Worm (Caenorhabditis elegans) whole organism, L4 larva: Measurements from ENCODE around the gene dpm-1.

ENCODE experiments used
- Y5F2A.4 ChIP-seq: fragments of 200-800 bp; sonication (Bioruptor generic); optimal IDR thresholded peaks from 2 replicates; lab custom pipeline; 2018; ENCODE audit warnings: mild to moderate bottlenecking, missing genetic modification characterization, missing compliant biosample characterization
- ceh-32 ChIP-seq: sonication (generic microtip); optimal IDR thresholded peaks from 2 replicates; lab custom pipeline; 2016; ENCODE audit warnings: mild to moderate bottlenecking, missing genetic modification characterization, missing compliant biosample characterization; ENCODE audit not compliant: poor library complexity
- egl-27 ChIP-seq: sonication (generic microtip); optimal IDR thresholded peaks from 3 replicates; lab custom pipeline; 2017; ENCODE audit warnings: missing biosample characterization, missing genetic modification reagents, missing genetic modification characterization
- lin-39 ChIP-seq: fragments of 150-350 bp; optimal IDR thresholded peaks from 2 replicates; lab custom pipeline; 2014; ENCODE audit warnings: missing biosample characterization, missing genetic modification reagents, missing genetic modification characterization
- nhr-11 ChIP-seq: fragments of 150-350 bp; optimal IDR thresholded peaks from 2 replicates; lab custom pipeline; 2014; ENCODE audit warnings: missing biosample characterization, missing genetic modification characterization
- pqm-1 ChIP-seq: sonication (generic microtip); optimal IDR thresholded peaks from 2 replicates; lab custom pipeline; 2017; ENCODE audit warnings: missing biosample characterization, missing genetic modification characterization
- zag-1 ChIP-seq: fragments of 150-350 bp; optimal IDR thresholded peaks from 2 replicates; lab custom pipeline; 2014; ENCODE audit warnings: missing biosample characterization, missing genetic modification characterization

DNA sequence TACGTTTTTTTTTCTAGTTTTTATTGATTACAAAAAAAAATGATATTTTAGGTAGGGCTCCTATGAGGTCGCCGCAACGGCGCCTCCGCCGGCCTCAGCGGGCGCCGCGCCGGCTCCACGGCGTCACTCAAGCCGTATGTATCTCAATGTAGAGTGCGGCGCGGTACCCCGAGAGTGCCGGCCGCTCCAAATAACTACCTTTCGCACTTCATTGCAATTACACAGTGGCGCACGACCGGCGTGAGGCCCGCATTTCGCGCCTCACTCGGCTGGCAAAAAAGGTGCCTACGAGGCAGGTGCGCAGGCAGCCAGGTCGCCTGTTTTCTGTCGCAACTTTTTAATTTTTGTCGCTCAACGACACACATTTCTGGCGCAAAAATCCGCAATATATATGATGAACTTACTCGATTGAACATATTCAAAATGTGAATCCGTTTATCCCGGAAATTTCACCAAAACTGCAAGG, 15.2 kb downstream of the dpm-1 start, which contains the start of gene M04G7.2:
- TF ChIP-seq ceh-32 (tag; lab: Kevin White, UChicago) (no peak), lin-39 (tag; lab: Kevin White, UChicago) (no peak), egl-27 (tag; lab: Kevin White, UChicago) (no peak), pqm-1 (tag; lab: Kevin White, UChicago) (no peak), zag-1 (tag; lab: Kevin White, UChicago) (no peak), Y5F2A.4 (GFP tag; lab: Kevin White, UChicago) (no peak), nhr-11 (no peak)
